Worm (Caenorhabditis elegans) whole organism, L2 larva: ENCODE results near the gene bmk-1.

Experiments used
- F13H6.1 ChIP-seq: sonication (generic microtip); optimal IDR thresholded peaks from 2 replicates; lab custom pipeline; 2016; ENCODE audit warnings: missing genetic modification characterization, missing compliant biosample characterization
- R02D3.7 ChIP-seq: fragments of 150-350 bp; optimal IDR thresholded peaks from 2 replicates; lab custom pipeline; 2014; ENCODE audit warnings: missing biosample characterization, missing genetic modification characterization
- Y55F3AM.14 ChIP-seq: fragments of 200-800 bp; sonication (Bioruptor generic); optimal IDR thresholded peaks from 2 replicates; lab custom pipeline; 2018; ENCODE audit warnings: mild to moderate bottlenecking, missing genetic modification characterization, missing compliant biosample characterization
- ZK546.5 ChIP-seq: sonication (generic microtip); optimal IDR thresholded peaks from 2 replicates; lab custom pipeline; 2017; ENCODE audit warnings: missing biosample characterization, missing genetic modification characterization
- alr-1 ChIP-seq: fragments of 150-350 bp; optimal IDR thresholded peaks from 2 replicates; lab custom pipeline; 2014; ENCODE audit warnings: missing biosample characterization, missing genetic modification characterization
- ama-1 ChIP-seq: fragments of 150-350 bp; optimal IDR thresholded peaks from 2 replicates; lab custom pipeline; 2018; ENCODE audit warnings: inconsistent platforms
- blmp-1 ChIP-seq: sonication (generic microtip); optimal IDR thresholded peaks from 2 replicates; lab custom pipeline; 2017; ENCODE audit warnings: missing genetic modification characterization, mild to moderate bottlenecking, missing compliant biosample characterization, antibody characterized with exemption, moderate library complexity; ENCODE audit not compliant: insufficient read depth
- crh-2 ChIP-seq: sonication (generic microtip); optimal IDR thresholded peaks from 2 replicates; lab custom pipeline; 2017; ENCODE audit warnings: missing biosample characterization, missing genetic modification characterization
- egl-27 ChIP-seq: sonication (generic microtip); optimal IDR thresholded peaks from 3 replicates; lab custom pipeline; 2017; ENCODE audit warnings: missing biosample characterization, missing genetic modification reagents, missing genetic modification characterization
- elt-1 ChIP-seq: fragments of 150-350 bp; optimal IDR thresholded peaks from 2 replicates; lab custom pipeline; 2014; ENCODE audit warnings: missing biosample characterization, missing genetic modification characterization
- elt-3 ChIP-seq: sonication (generic microtip); optimal IDR thresholded peaks from 2 replicates; lab custom pipeline; 2017; ENCODE audit warnings: missing biosample characterization, missing genetic modification characterization
- fos-1 ChIP-seq: fragments of 150-350 bp; optimal IDR thresholded peaks from 2 replicates; lab custom pipeline; 2014; ENCODE audit warnings: missing biosample characterization, missing genetic modification characterization
- lin-13 ChIP-seq: fragments of 150-350 bp; optimal IDR thresholded peaks from 2 replicates; lab custom pipeline; 2014; ENCODE audit warnings: missing biosample characterization, missing genetic modification reagents, missing genetic modification characterization
- lin-39 ChIP-seq: fragments of 150-350 bp; optimal IDR thresholded peaks from 2 replicates; lab custom pipeline; 2014; ENCODE audit warnings: missing biosample characterization, missing genetic modification reagents, missing genetic modification characterization
- mdl-1 ChIP-seq, 2 experiments: fragments of 150-350 bp in 1 of 2; sonication (generic microtip) in 1 of 2; optimal IDR thresholded peaks; 2 replicates each; lab custom pipeline; 2017; ENCODE audit warnings: missing biosample characterization in 2 of 2, missing genetic modification characterization in 2 of 2
- nhr-10 ChIP-seq: sonication (generic microtip); optimal IDR thresholded peaks from 2 replicates; lab custom pipeline; 2017; ENCODE audit warnings: missing biosample characterization, missing genetic modification characterization
- nhr-12 ChIP-seq: fragments of 150-350 bp; optimal IDR thresholded peaks from 2 replicates; lab custom pipeline; 2014; ENCODE audit warnings: missing biosample characterization, missing genetic modification characterization
- nhr-129 ChIP-seq: fragments of 150-350 bp; optimal IDR thresholded peaks from 2 replicates; lab custom pipeline; 2014; ENCODE audit warnings: missing biosample characterization, missing genetic modification characterization
- nhr-21 ChIP-seq: fragments of 150-350 bp; optimal IDR thresholded peaks from 2 replicates; lab custom pipeline; 2014; ENCODE audit warnings: missing biosample characterization, missing genetic modification characterization
- nhr-23 ChIP-seq: fragments of 150-350 bp; optimal IDR thresholded peaks from 2 replicates; lab custom pipeline; 2014; ENCODE audit warnings: missing biosample characterization, missing genetic modification reagents, missing genetic modification characterization
- nhr-6 ChIP-seq: fragments of 150-350 bp; optimal IDR thresholded peaks from 2 replicates; lab custom pipeline; 2014; ENCODE audit warnings: missing biosample characterization, missing genetic modification characterization
- nhr-77 ChIP-seq: fragments of 150-350 bp; optimal IDR thresholded peaks from 2 replicates; lab custom pipeline; 2014; ENCODE audit warnings: missing biosample characterization, missing genetic modification characterization
- sem-4 ChIP-seq: fragments of 150-350 bp; optimal IDR thresholded peaks from 2 replicates; lab custom pipeline; 2014; ENCODE audit warnings: missing biosample characterization, missing genetic modification reagents, missing genetic modification characterization
- sma-9 ChIP-seq, 2 experiments: fragments of 150-350 bp in 1 of 2; sonication (generic microtip) in 1 of 2; optimal IDR thresholded peaks; 2 replicates each; lab custom pipeline; 2014 to 2016; ENCODE audit warnings: missing genetic modification characterization in 2 of 2, mild to moderate bottlenecking in 1 of 2, missing biosample characterization in 1 of 2, missing compliant biosample characterization in 1 of 2, missing genetic modification reagents in 1 of 2, moderate library complexity in 1 of 2
- snpc-4 ChIP-seq: fragments of 150-350 bp; optimal IDR thresholded peaks from 2 replicates; lab custom pipeline; 2014; ENCODE audit warnings: missing biosample characterization, missing genetic modification characterization
- unc-39 ChIP-seq: fragments of 150-350 bp; optimal IDR thresholded peaks from 2 replicates; lab custom pipeline; 2014; ENCODE audit warnings: missing biosample characterization, missing genetic modification characterization
- zag-1 ChIP-seq: fragments of 150-350 bp; optimal IDR thresholded peaks from 2 replicates; lab custom pipeline; 2014; ENCODE audit warnings: missing biosample characterization, missing genetic modification characterization
- ztf-4 ChIP-seq: fragments of 150-350 bp; optimal IDR thresholded peaks from 2 replicates; lab custom pipeline; 2014; ENCODE audit warnings: missing biosample characterization, missing genetic modification characterization

Gene bmk-1

ce11 chrV:14481987-14482386, 25.2 kb upstream of the bmk-1 start, which contains the start of gene R02D5.10:
TSS of gene R02D5.10 (plus strand) at chrV:14482287.
- TF ChIP-seq nhr-12 (tag; lab: Kevin White, UChicago) (no peak), fos-1 (tag; lab: Kevin White, UChicago) (no peak), F13H6.1 (tag; lab: Kevin White, UChicago) (no peak)

ce11 chrV:14481401-14481800, 24.6 kb upstream of the bmk-1 start, which contains the start of gene R02D5.7:
TSS of gene R02D5.7 (minus strand) at chrV:14481501.
- TF ChIP-seq ztf-4 (tag; lab: Kevin White, UChicago): no peak
- no peak for TF ChIP-seq snpc-4 (tag; lab: Kevin White, UChicago)
- no peak for TF ChIP-seq alr-1 (tag; lab: Kevin White, UChicago)

ce11 chrV:14480533-14480932, 23.7 kb upstream of the bmk-1 start:
- TF ChIP-seq ztf-4 (tag; lab: Kevin White, UChicago): no peak
- TF ChIP-seq egl-27 (tag; lab: Kevin White, UChicago): no peak
- TF ChIP-seq, all 48 proteins: peak for 0

ce11 chrV:14478979-14479378, 22.2 kb upstream of the bmk-1 start, which contains the start of gene clec-55:
TSS of gene clec-55 (plus strand) at chrV:14479279.
- TF ChIP-seq blmp-1 (tag; lab: Kevin White, UChicago) (no peak), F13H6.1 (tag; lab: Kevin White, UChicago) (no peak), nhr-129 (tag; lab: Kevin White, UChicago) (no peak), ZK546.5 (no peak), nhr-10 (tag; lab: Kevin White, UChicago) (no peak), lin-13 (no peak), sma-9 (GFP tag; optimal IDR thresholded peaks at IDR 0.05; lab: Kevin White, UChicago) (no peak), sma-9 (tag; optimal IDR thresholded peaks at IDR 0.05; lab: Kevin White, UChicago) (no peak), lin-39 (no peak), sem-4 (no peak), alr-1 (tag; lab: Kevin White, UChicago) (no peak), Y55F3AM.14 (no peak)

- no peak for TF ChIP-seq elt-3 (tag; lab: Kevin White, UChicago)
- TF ChIP-seq crh-2 (tag; lab: Kevin White, UChicago): peak; percentile 35
Observed at ce11 chrV:14476680-14477079, 19.9 kb upstream of the bmk-1 start, which contains the start of gene clec-54. TSS of gene clec-54 (plus strand) at chrV:14476903.

ce11 chrV:14474099-14474498, 17.3 kb upstream of the bmk-1 start, which contains the start of gene clec-56:
TSS of gene clec-56 (plus strand) at chrV:14474399.
- TF ChIP-seq nhr-6 (tag; lab: Kevin White, UChicago) (no peak), nhr-21 (tag; lab: Kevin White, UChicago) (no peak), nhr-23 (no peak), mdl-1 (tag; optimal IDR thresholded peaks at IDR 0.05; lab: Kevin White, UChicago) (no peak), nhr-12 (tag; lab: Kevin White, UChicago) (no peak), nhr-10 (tag; lab: Kevin White, UChicago) (no peak), unc-39 (tag; lab: Kevin White, UChicago) (no peak)

ce11 chrV:14472229-14472628, 15.4 kb upstream of the bmk-1 start, which contains the start of gene clec-227:
TSS of gene clec-227 (plus strand) at chrV:14472529.
- TF ChIP-seq snpc-4 (tag; lab: Kevin White, UChicago) (no peak), nhr-23 (no peak), nhr-77 (tag; lab: Kevin White, UChicago) (no peak), zag-1 (no peak), nhr-129 (tag; lab: Kevin White, UChicago) (no peak), alr-1 (tag; lab: Kevin White, UChicago) (no peak), ZK546.5 (no peak), ama-1 (lab: Kevin White, UChicago) (no peak), elt-1 (tag; lab: Kevin White, UChicago) (no peak), egl-27 (tag; lab: Kevin White, UChicago) (no peak), R02D3.7 (no peak)
